Fruit fly (Drosophila melanogaster) whole organism, embryonic: Measurements from ENCODE around the gene mas.

Experiments
- CG10366 ChIP-seq: fragments of 200-800 bp; sonication (Bioruptor generic); IDR thresholded peaks from 2 replicates; pipeline ENCODE4 v1.3.6; 2022; ENCODE audit warnings: missing biosample characterization, missing genetic modification characterization
- CG12155 ChIP-seq: fragments of 200-800 bp; sonication (Bioruptor generic); optimal IDR thresholded peaks from 3 replicates; lab custom pipeline; 2016; ENCODE audit warnings: missing biosample characterization, missing genetic modification characterization
- CG17186 ChIP-seq: fragments of 200-800 bp; sonication (Bioruptor generic); optimal IDR thresholded peaks from 3 replicates; lab custom pipeline; 2017; ENCODE audit warnings: missing biosample characterization, missing genetic modification reagents, missing genetic modification characterization
- CG17361 ChIP-seq: fragments of 200-800 bp; sonication (Bioruptor generic); IDR thresholded peaks from 3 replicates; pipeline ENCODE4 v1.3.6; 2022; ENCODE audit warnings: missing biosample characterization, missing genetic modification characterization
- CG17829 ChIP-seq: fragments of 200-800 bp; optimal IDR thresholded peaks from 2 replicates; lab custom pipeline; 2019; ENCODE audit warnings: missing biosample characterization, mild to moderate bottlenecking, missing genetic modification characterization, moderate library complexity
- CG2120 ChIP-seq: fragments of 200-800 bp; sonication (Bioruptor generic); optimal IDR thresholded peaks from 3 replicates; lab custom pipeline; 2016; ENCODE audit warnings: missing biosample characterization, missing genetic modification characterization
- CG2199 ChIP-seq: fragments of 200-800 bp; sonication (Bioruptor generic); IDR thresholded peaks from 3 replicates; pipeline ENCODE4 v1.3.6; 2022; ENCODE audit warnings: missing biosample characterization, missing genetic modification characterization
- CG3163 ChIP-seq: fragments of 200-800 bp; sonication (Bioruptor generic); optimal IDR thresholded peaks from 3 replicates; lab custom pipeline; 2016; ENCODE audit warnings: missing biosample characterization, missing genetic modification characterization
- CG32532 ChIP-seq: fragments of 200-800 bp; sonication (Bioruptor generic); IDR thresholded peaks from 2 replicates; pipeline ENCODE4 v1.3.6; 2022; ENCODE audit warnings: missing biosample characterization, missing genetic modification characterization
- CG32767 ChIP-seq: fragments of 200-800 bp; sonication (Bioruptor generic); IDR thresholded peaks from 2 replicates; pipeline ENCODE4 v1.3.6; 2022; ENCODE audit warnings: missing biosample characterization, missing genetic modification characterization
- CG33557 ChIP-seq: fragments of 200-800 bp; sonication (Bioruptor generic); optimal IDR thresholded peaks from 2 replicates; lab custom pipeline; 2019; ENCODE audit warnings: missing biosample characterization, mild to moderate bottlenecking, missing genetic modification characterization, moderate library complexity
- CG3847 ChIP-seq: fragments of 200-800 bp; sonication (Bioruptor generic); IDR thresholded peaks from 2 replicates; pipeline ENCODE4 v1.3.6; 2022; ENCODE audit warnings: missing biosample characterization, missing genetic modification characterization
- CG4617 ChIP-seq: fragments of 200-800 bp; sonication (Bioruptor generic); optimal IDR thresholded peaks from 3 replicates; lab custom pipeline; 2016; ENCODE audit warnings: missing biosample characterization, missing genetic modification characterization, borderline replicate concordance
- CG6272 ChIP-seq: fragments of 200-800 bp; sonication (Bioruptor generic); IDR thresholded peaks from 2 replicates; pipeline ENCODE4 v1.3.6; 2022; ENCODE audit warnings: missing biosample characterization, missing genetic modification characterization
- CG6689 ChIP-seq: fragments of 200-800 bp; sonication (Bioruptor generic); IDR thresholded peaks from 2 replicates; pipeline ENCODE4 v1.3.6; 2022; ENCODE audit warnings: missing biosample characterization, missing genetic modification characterization
- CG6854 ChIP-seq: fragments of 200-800 bp; sonication (Bioruptor generic); optimal IDR thresholded peaks from 3 replicates; lab custom pipeline; 2017; ENCODE audit warnings: missing biosample characterization, mild to moderate bottlenecking, missing genetic modification characterization
- CrebB ChIP-seq: fragments of 200-800 bp; sonication (Bioruptor generic); optimal IDR thresholded peaks from 3 replicates; lab custom pipeline; 2018; ENCODE audit warnings: missing biosample characterization, mild to moderate bottlenecking, missing genetic modification characterization
- Deaf1 ChIP-seq: fragments of 200-800 bp; optimal IDR thresholded peaks from 3 replicates; lab custom pipeline; 2019; ENCODE audit warnings: missing biosample characterization, mild to moderate bottlenecking, missing genetic modification characterization, moderate library complexity
- ERR ChIP-seq: fragments of 200-800 bp; sonication (Bioruptor generic); optimal IDR thresholded peaks from 2 replicates; lab custom pipeline; 2016; ENCODE audit warnings: missing biosample characterization, missing genetic modification characterization
- Eip74EF ChIP-seq, 2 experiments: fragments of 200-800 bp in 1 of 2; fragments of >200 bp in 1 of 2; sonication (Bioruptor generic) in 1 of 2; optimal IDR thresholded peaks; 2 replicates each; lab custom pipeline; 2017 to 2019; ENCODE audit warnings: missing biosample characterization in 2 of 2, missing genetic modification characterization in 2 of 2, mild to moderate bottlenecking in 1 of 2, moderate library complexity in 1 of 2
- HHEX ChIP-seq: fragments of 200-800 bp; sonication (Bioruptor generic); optimal IDR thresholded peaks from 3 replicates; lab custom pipeline; 2017; ENCODE audit warnings: missing biosample characterization, mild to moderate bottlenecking, missing genetic modification characterization, missing genetic modification reagents
- HLH54F ChIP-seq: fragments of 200-800 bp; sonication (Bioruptor generic); optimal IDR thresholded peaks from 3 replicates; lab custom pipeline; 2016; ENCODE audit warnings: missing biosample characterization, missing genetic modification characterization
- Lhr ChIP-seq: fragments of 200-800 bp; sonication (Bioruptor generic); optimal IDR thresholded peaks from 3 replicates; lab custom pipeline; 2017; ENCODE audit warnings: mild to moderate bottlenecking, missing biosample characterization, missing genetic modification reagents, missing genetic modification characterization
- NFAT ChIP-seq: fragments of 200-800 bp; sonication (Bioruptor generic); IDR thresholded peaks from 2 replicates; pipeline ENCODE4 v1.3.6; 2022; ENCODE audit warnings: missing biosample characterization, missing genetic modification characterization
- Pdp1 ChIP-seq, 2 experiments: fragments of 200-800 bp; sonication (Bioruptor generic); optimal IDR thresholded peaks; 3 replicates each; lab custom pipeline; 2016; ENCODE audit warnings: missing biosample characterization in 2 of 2, missing genetic modification characterization in 2 of 2, mild to moderate bottlenecking in 1 of 2, moderate library complexity in 1 of 2
- Scr ChIP-seq: fragments of 200-800 bp; sonication (Bioruptor generic); IDR thresholded peaks from 2 replicates; pipeline ENCODE4 v1.3.6; 2022; ENCODE audit warnings: missing biosample characterization, missing genetic modification characterization; ENCODE audit not compliant: partially characterized antibody
- YL-1 ChIP-seq: fragments of 200-800 bp; sonication (Bioruptor generic); optimal IDR thresholded peaks from 3 replicates; lab custom pipeline; 2017; ENCODE audit warnings: missing biosample characterization, mild to moderate bottlenecking, missing genetic modification characterization
- aop ChIP-seq: fragments of 200-800 bp; sonication (Bioruptor generic); IDR thresholded peaks from 2 replicates; pipeline ENCODE4 v1.3.6; 2022; ENCODE audit warnings: missing biosample characterization, missing genetic modification characterization
- ase ChIP-seq: fragments of 200-800 bp; sonication (Bioruptor generic); IDR thresholded peaks from 3 replicates; pipeline ENCODE4 v1.3.6; 2022; ENCODE audit warnings: missing biosample characterization, missing genetic modification characterization
- bsh ChIP-seq, 2 experiments: fragments of 200-800 bp; sonication (Bioruptor generic); optimal IDR thresholded peaks; 2 replicates each; lab custom pipeline; 2017 to 2018; ENCODE audit warnings: mild to moderate bottlenecking in 2 of 2, missing biosample characterization in 2 of 2, missing genetic modification characterization in 2 of 2, moderate library complexity in 1 of 2
- chinmo ChIP-seq: fragments of 200-800 bp; sonication (Bioruptor generic); IDR thresholded peaks from 4 replicates; pipeline ENCODE4 v1.3.6; 2022; ENCODE audit warnings: missing biosample characterization, missing genetic modification characterization; ENCODE audit not compliant: partially characterized antibody
- chn ChIP-seq: fragments of 200-800 bp; sonication (Bioruptor generic); optimal IDR thresholded peaks from 2 replicates; lab custom pipeline; 2016; ENCODE audit warnings: missing biosample characterization, missing genetic modification characterization
- ci ChIP-seq: fragments of 200-800 bp; sonication (Bioruptor generic); IDR thresholded peaks from 3 replicates; pipeline ENCODE4 v1.3.6; 2022; ENCODE audit warnings: missing biosample characterization, missing genetic modification characterization
- ems ChIP-seq: fragments of 200-800 bp; sonication (Bioruptor generic); optimal IDR thresholded peaks from 3 replicates; lab custom pipeline; 2016; ENCODE audit warnings: missing biosample characterization, missing genetic modification characterization
- gcm ChIP-seq: fragments of 200-800 bp; sonication (Bioruptor generic); optimal IDR thresholded peaks from 2 replicates; lab custom pipeline; 2019; ENCODE audit warnings: missing biosample characterization, mild to moderate bottlenecking, missing genetic modification characterization, moderate library complexity
- gfzf ChIP-seq: fragments of 200-800 bp; sonication (Bioruptor generic); optimal IDR thresholded peaks from 2 replicates; lab custom pipeline; 2016; ENCODE audit warnings: missing biosample characterization, mild to moderate bottlenecking, missing genetic modification characterization, moderate library complexity
- hbn ChIP-seq: fragments of 200-800 bp; sonication (Bioruptor generic); IDR thresholded peaks from 2 replicates; pipeline ENCODE4 v1.3.6; 2022; ENCODE audit warnings: missing biosample characterization, missing genetic modification characterization; ENCODE audit not compliant: partially characterized antibody
- her ChIP-seq: fragments of 200-800 bp; sonication (Bioruptor generic); optimal IDR thresholded peaks from 2 replicates; lab custom pipeline; 2016; ENCODE audit warnings: missing biosample characterization, missing genetic modification characterization
- nerfin-1 ChIP-seq: fragments of 200-800 bp; sonication (Bioruptor generic); optimal IDR thresholded peaks from 3 replicates; lab custom pipeline; 2019; ENCODE audit warnings: missing biosample characterization, mild to moderate bottlenecking, missing genetic modification characterization, moderate library complexity
- otp ChIP-seq: fragments of 200-800 bp; sonication (Bioruptor generic); IDR thresholded peaks from 3 replicates; pipeline ENCODE4, ENCODE4 v1.3.6; 2022; ENCODE audit warnings: missing biosample characterization, missing genetic modification characterization
- phol ChIP-seq: fragments of 200-800 bp; sonication (Bioruptor generic); optimal IDR thresholded peaks from 3 replicates; lab custom pipeline; 2018; ENCODE audit warnings: missing biosample characterization, mild to moderate bottlenecking, missing genetic modification characterization, moderate library complexity
- pzg ChIP-seq: fragments of 200-800 bp; sonication (Bioruptor generic); optimal IDR thresholded peaks from 3 replicates; lab custom pipeline; 2018; ENCODE audit warnings: missing biosample characterization, mild to moderate bottlenecking, missing genetic modification characterization, moderate library complexity
- sd ChIP-seq: fragments of 200-800 bp; sonication (Bioruptor generic); optimal IDR thresholded peaks from 3 replicates; lab custom pipeline; 2018; ENCODE audit warnings: missing biosample characterization, mild to moderate bottlenecking, missing genetic modification characterization, moderate library complexity
- slou ChIP-seq: fragments of 200-800 bp; sonication (Bioruptor generic); optimal IDR thresholded peaks from 3 replicates; lab custom pipeline; 2016; ENCODE audit warnings: missing biosample characterization, missing genetic modification characterization
- sna ChIP-seq: fragments of 200-800 bp; sonication (Bioruptor generic); IDR thresholded peaks from 2 replicates; pipeline ENCODE4 v1.3.6; 2022; ENCODE audit warnings: missing biosample characterization, missing genetic modification characterization; ENCODE audit not compliant: partially characterized antibody
- sr ChIP-seq: fragments of 200-800 bp; sonication (Bioruptor generic); IDR thresholded peaks from 3 replicates; pipeline ENCODE4 v1.3.6; 2022; ENCODE audit warnings: missing biosample characterization, missing genetic modification characterization
- sug ChIP-seq: fragments of 200-800 bp; optimal IDR thresholded peaks from 2 replicates; lab custom pipeline; 2019; ENCODE audit warnings: missing biosample characterization, mild to moderate bottlenecking, missing genetic modification characterization, moderate library complexity
- zf30C ChIP-seq: fragments of 200-800 bp; sonication (Bioruptor generic); optimal IDR thresholded peaks from 3 replicates; lab custom pipeline; 2018; ENCODE audit warnings: missing biosample characterization, mild to moderate bottlenecking, missing genetic modification characterization

mas gene

dm6 chr3L:4138804-4139521 lies 28.3 kb downstream of the mas start, which contains the start of the genes Rop and Ras64B (continued):
- TF ChIP-seq ci (GFP tag; lab: Robert Waterston, UW) (peak; percentile 52; the same call in 1 of the 3 replicates), CG32532 (GFP tag; lab: Robert Waterston, UW) (peak; percentile 41; the same call in 1 of the 2 replicates), gcm (GFP tag; lab: Kevin White, UChicago) (peak; percentile 36), YL-1 (GFP tag; lab: Kevin White, UChicago) (peak; percentile 99), NFAT (no peak), CG6689 (GFP tag; lab: Robert Waterston, UW) (0 out of 2 replicates have a peak, but pooled peaks have one; percentile 22), pzg (GFP tag; lab: Kevin White, UChicago) (peak; percentile 99), CrebB (tag; lab: Kevin White, UChicago) (peak; percentile 15), CG3847 (GFP tag; lab: Robert Waterston, UW) (peak; percentile 48), her (peak; percentile 17), otp (GFP tag; lab: Robert Waterston, UW) (0 out of 3 replicates have a peak, but pooled peaks have one; percentile 10), CG6272 (GFP tag; lab: Robert Waterston, UW) (0 out of 2 replicates have a peak, but pooled peaks have one; percentile 12), Deaf1 (tag; lab: Kevin White, UChicago) (peak; percentile 32), hbn (GFP tag; lab: Robert Waterston, UW) (peak; percentile 73), chinmo (GFP tag; lab: Robert Waterston, UW) (0 out of 4 replicates have a peak, but pooled peaks have one; percentile 63), CG10366 (GFP tag; lab: Robert Waterston, UW) (no peak), CG17361 (GFP tag; lab: Robert Waterston, UW) (0 out of 3 replicates have a peak, but pooled peaks have one; percentile 35), Scr (GFP tag; lab: Robert Waterston, UW) (peak; percentile 85), chn (GFP tag; lab: Kevin White, UChicago) (peak; percentile 51), sna (GFP tag; lab: Robert Waterston, UW) (peak; percentile 71), CG12155 (peak; percentile 12), HHEX (peak; percentile 38), CG3163 (peak; percentile 46), slou (GFP tag; lab: Kevin White, UChicago) (no peak), gfzf (GFP tag; lab: Kevin White, UChicago) (peak; percentile 97), nerfin-1 (tag; lab: Kevin White, UChicago) (peak; percentile 39), CG33557 (GFP tag; lab: Kevin White, UChicago) (peak; percentile 9), CG6854 (GFP tag; lab: Kevin White, UChicago) (no peak), sr (GFP tag; lab: Robert Waterston, UW) (peak; percentile 32; the same call in 1 of the 3 replicates), Pdp1 (GFP tag; optimal IDR thresholded peaks at IDR 0.05; lab: Kevin White, UChicago) (peak in 1 of 2 experiments; percentile 40), bsh (GFP tag; optimal IDR thresholded peaks at IDR 0.05; lab: Kevin White, UChicago) (no peak), CG32767 (GFP tag; lab: Robert Waterston, UW) (peak; percentile 56; the same call in 1 of the 2 replicates), Lhr (GFP tag; lab: Kevin White, UChicago) (peak; percentile 73), sd (tag; lab: Kevin White, UChicago) (peak; percentile 67), ase (GFP tag; lab: Robert Waterston, UW) (no peak), HLH54F (GFP tag; lab: Kevin White, UChicago) (peak; percentile 32), CG4617 (peak; percentile 99), CG17829 (peak; percentile 56), Eip74EF (GFP tag; optimal IDR thresholded peaks at IDR 0.05; lab: Kevin White, UChicago) (peak in 1 of 2 experiments; percentile 15), CG17186 (peak; percentile 83), ERR (GFP tag; lab: Kevin White, UChicago) (peak; percentile 22), CG2120 (GFP tag; lab: Kevin White, UChicago) (peak; percentile 47), CG2199 (GFP tag; lab: Robert Waterston, UW) (no peak), zf30C (GFP tag; lab: Kevin White, UChicago) (no peak), ems (peak; percentile 24), phol (tag; lab: Kevin White, UChicago) (peak; percentile 62), sug (peak; percentile 49), aop (no peak)
